Fruit fly (Drosophila melanogaster): Measurements from ENCODE around the gene Fur1.

DNA sequence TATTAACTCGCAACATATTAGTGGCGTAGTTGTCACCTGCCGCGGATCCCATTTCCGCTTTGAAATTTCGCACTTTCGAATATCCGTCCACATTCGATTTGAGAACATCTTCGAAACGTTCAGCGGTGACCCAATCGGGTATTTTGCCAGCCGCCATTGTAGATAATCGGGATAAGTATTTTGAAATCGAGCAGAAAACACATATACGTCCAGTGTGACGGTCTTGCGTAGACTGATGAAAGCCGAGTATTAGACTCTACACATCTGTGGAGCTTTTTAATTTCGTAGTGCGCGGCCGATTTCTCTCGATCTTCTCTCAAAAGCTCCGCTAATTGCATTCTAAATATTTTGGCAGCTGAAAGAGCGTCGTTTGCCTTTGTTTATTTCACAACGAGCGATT is 143.8 kb downstream of the Fur1 start, which contains the start of gene CHKov1:
- TF ChIP-seq CG6276 (GFP tag; optimal IDR thresholded peaks at IDR 0.05): no peak
- TF ChIP-seq CG6854 (GFP tag; optimal IDR thresholded peaks at IDR 0.05): no peak
- TF ChIP-seq svp (GFP tag): no peak
- TF ChIP-seq eg (GFP tag; IDR thresholded peaks at IDR 0.05): no peak
- no peak for TF ChIP-seq CG8119 (GFP tag; IDR thresholded peaks at IDR 0.05)
- no peak for TF ChIP-seq CG6792 (GFP tag; optimal IDR thresholded peaks at IDR 0.05)
- TF ChIP-seq fd59A (GFP tag; optimal IDR thresholded peaks at IDR 0.05): no peak
- TF ChIP-seq CG6808 (GFP tag; optimal IDR thresholded peaks at IDR 0.05): no peak
- no peak for TF ChIP-seq Hr39 (GFP tag; optimal IDR thresholded peaks at IDR 0.05)
- no peak for TF ChIP-seq CG31627 (GFP tag; optimal IDR thresholded peaks at IDR 0.05)
- no peak for TF ChIP-seq CG3919 (GFP tag; optimal IDR thresholded peaks at IDR 0.05)
- TF ChIP-seq Sox102F (GFP tag; optimal IDR thresholded peaks at IDR 0.05): no peak
- TF ChIP-seq Lpt (GFP tag; optimal IDR thresholded peaks at IDR 0.05): no peak
- TF ChIP-seq cyc (GFP tag; optimal IDR thresholded peaks at IDR 0.05): no peak

Data from whole organism, prepupa.